Fruit fly (Drosophila melanogaster): Measurements from ENCODE around the gene Nup58.

Nup58 gene

DNA sequence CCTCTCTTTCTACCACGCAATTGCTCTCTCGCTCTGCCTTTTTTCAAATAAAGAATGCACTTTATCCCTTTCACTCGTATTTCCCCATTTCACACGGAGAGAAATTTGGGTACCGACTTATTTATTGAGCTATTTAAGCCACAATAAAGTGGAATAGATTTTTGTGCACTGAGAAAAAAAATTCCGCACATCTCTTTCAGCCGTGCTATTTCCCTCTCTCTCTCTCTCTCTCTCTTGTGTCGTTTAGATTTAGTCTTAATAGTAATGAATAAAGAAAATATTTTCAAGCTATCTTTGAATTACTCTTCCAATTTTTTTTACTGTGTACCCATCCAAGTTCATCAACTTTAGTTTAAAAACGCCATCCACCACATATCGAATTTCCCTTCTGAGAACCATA, 21.2 kb upstream of the Nup58 start (continued):
- TF ChIP-seq trem (tag; optimal IDR thresholded peaks at IDR 0.05) (peak; percentile 11), Optix (GFP tag; IDR thresholded peaks at IDR 0.05) (peak; percentile 70; the same call in 2 of the 3 replicates), CG11723 (GFP tag; optimal IDR thresholded peaks at IDR 0.05) (peak; percentile 4), CG7372 (GFP tag; IDR thresholded peaks at IDR 0.05) (peak; percentile 17; the same call in 1 of the 2 replicates), ara (GFP tag; IDR thresholded peaks at IDR 0.05) (peak; percentile 33; the same call in 1 of the 2 replicates), Atf-2 (GFP tag; optimal IDR thresholded peaks at IDR 0.05) (peak; percentile 53), E2f1 (GFP tag; IDR thresholded peaks at IDR 0.05) (peak; percentile 53), CG7357 (GFP tag; IDR thresholded peaks at IDR 0.05) (peak; percentile 58; the same call in 2 of the 3 replicates), nerfin-1 (tag; optimal IDR thresholded peaks at IDR 0.05) (peak; percentile 6), gce (GFP tag; IDR thresholded peaks at IDR 0.05) (0 out of 3 replicates have a peak, but pooled peaks have one; percentile 21), org-1 (GFP tag; optimal IDR thresholded peaks at IDR 0.05) (peak; percentile 40), chn (GFP tag; optimal IDR thresholded peaks at IDR 0.05) (peak; percentile 19), dimm (GFP tag; IDR thresholded peaks at IDR 0.05) (0 out of 2 replicates have a peak, but pooled peaks have one; percentile 33), jigr1 (GFP tag; IDR thresholded peaks at IDR 0.05) (no peak), C15 (GFP tag; IDR thresholded peaks at IDR 0.05) (0 out of 3 replicates have a peak, but pooled peaks have one; percentile 51), Poxn (GFP tag; IDR thresholded peaks at IDR 0.05) (0 out of 2 replicates have a peak, but pooled peaks have one; percentile 39), CG32772 (GFP tag; IDR thresholded peaks at IDR 0.05) (0 out of 2 replicates have a peak, but pooled peaks have one; percentile 31), CG12155 (GFP tag; optimal IDR thresholded peaks at IDR 0.05) (peak; percentile 47), MESR4 (GFP tag; optimal IDR thresholded peaks at IDR 0.05) (no peak), fd96Cb (tag; optimal IDR thresholded peaks at IDR 0.05) (peak; percentile 62), zfh2 (GFP tag; optimal IDR thresholded peaks at IDR 0.05) (peak; percentile 34), bcd (GFP tag; optimal IDR thresholded peaks at IDR 0.05) (peak; percentile 48), Oli (tag; optimal IDR thresholded peaks at IDR 0.05) (peak; percentile 73), Dbx (GFP tag; IDR thresholded peaks at IDR 0.05) (peak; percentile 55; the same call in 1 of the 3 replicates), danr (GFP tag; IDR thresholded peaks at IDR 0.05) (0 out of 2 replicates have a peak, but pooled peaks have one; percentile 31), CG15269 (tag; optimal IDR thresholded peaks at IDR 0.05) (peak; percentile 55), tup (GFP tag; optimal IDR thresholded peaks at IDR 0.05) (no peak), tll (GFP tag; optimal IDR thresholded peaks at IDR 0.05) (peak in 1 of 2 experiments; percentile 8), jumu (GFP tag; optimal IDR thresholded peaks at IDR 0.05) (peak; percentile 18), nom (GFP tag; optimal IDR thresholded peaks at IDR 0.05) (no peak), stwl (tag; optimal IDR thresholded peaks at IDR 0.05) (no peak), CkIIα-i1 (GFP tag; IDR thresholded peaks at IDR 0.05) (peak; percentile 59; the same call in 1 of the 2 replicates), CG43689 (GFP tag; IDR thresholded peaks at IDR 0.05) (peak; percentile 40), CG2116 (GFP tag; optimal IDR thresholded peaks at IDR 0.05) (peak; percentile 1), Stat92E (GFP tag; optimal IDR thresholded peaks at IDR 0.05) (no peak), CG8281 (tag; optimal IDR thresholded peaks at IDR 0.05) (no peak), CG1233 (GFP tag; optimal IDR thresholded peaks at IDR 0.05) (peak; percentile 43), otp (GFP tag; IDR thresholded peaks at IDR 0.05) (0 out of 3 replicates have a peak, but pooled peaks have one; percentile 41), Nf-YA (GFP tag; IDR thresholded peaks at IDR 0.05) (0 out of 2 replicates have a peak, but pooled peaks have one; percentile 36), CG7556 (GFP tag; optimal IDR thresholded peaks at IDR 0.05) (peak; percentile 21), zfh1 (GFP tag; IDR thresholded peaks at IDR 0.05) (peak; percentile 76), tgo (GFP tag; IDR thresholded peaks at IDR 0.05) (peak; percentile 57; the same call in 2 of the 3 replicates), CG18262 (tag; optimal IDR thresholded peaks at IDR 0.05) (peak; percentile 48), croc (GFP tag; conservative IDR thresholded peaks at IDR 0.05) (peak; percentile 45; the same call in 2 of the 3 replicates), CG30403 (GFP tag; optimal IDR thresholded peaks at IDR 0.05) (peak; percentile 62), pb (GFP tag; optimal IDR thresholded peaks at IDR 0.05) (peak; percentile 54), mam (GFP tag; optimal IDR thresholded peaks at IDR 0.05) (peak; percentile 56), prd (optimal IDR thresholded peaks at IDR 0.05) (no peak), prd (GFP tag; IDR thresholded peaks at IDR 0.05) (peak; percentile 68), H2.0 (GFP tag; IDR thresholded peaks at IDR 0.05) (no peak)
